Fruit fly (Drosophila melanogaster) whole organism, pupa: ENCODE data around the gene ps.

ENCODE experiments used
- CG32121 ChIP-seq: fragments of 200-800 bp; sonication (Bioruptor generic); IDR thresholded peaks from 2 replicates; pipeline ENCODE4 v1.3.6; 2022; ENCODE audit warnings: missing biosample characterization, missing genetic modification characterization
- CG4496 ChIP-seq: fragments of 200-800 bp; sonication (Bioruptor generic); IDR thresholded peaks from 3 replicates; pipeline ENCODE4 v1.3.6; 2022; ENCODE audit warnings: missing biosample characterization, missing genetic modification characterization
- CG9948 ChIP-seq: fragments of 200-800 bp; sonication (Bioruptor generic); optimal IDR thresholded peaks from 2 replicates; lab custom pipeline; 2018; ENCODE audit warnings: missing biosample characterization, mild to moderate bottlenecking, missing genetic modification characterization, moderate library complexity
- EcR ChIP-seq: fragments of 200-800 bp; sonication (Bioruptor generic); optimal IDR thresholded peaks from 3 replicates; lab custom pipeline; 2019; ENCODE audit warnings: missing biosample characterization, missing genetic modification characterization, mild to moderate bottlenecking, moderate library complexity, missing genetic modification reagents

DNA sequence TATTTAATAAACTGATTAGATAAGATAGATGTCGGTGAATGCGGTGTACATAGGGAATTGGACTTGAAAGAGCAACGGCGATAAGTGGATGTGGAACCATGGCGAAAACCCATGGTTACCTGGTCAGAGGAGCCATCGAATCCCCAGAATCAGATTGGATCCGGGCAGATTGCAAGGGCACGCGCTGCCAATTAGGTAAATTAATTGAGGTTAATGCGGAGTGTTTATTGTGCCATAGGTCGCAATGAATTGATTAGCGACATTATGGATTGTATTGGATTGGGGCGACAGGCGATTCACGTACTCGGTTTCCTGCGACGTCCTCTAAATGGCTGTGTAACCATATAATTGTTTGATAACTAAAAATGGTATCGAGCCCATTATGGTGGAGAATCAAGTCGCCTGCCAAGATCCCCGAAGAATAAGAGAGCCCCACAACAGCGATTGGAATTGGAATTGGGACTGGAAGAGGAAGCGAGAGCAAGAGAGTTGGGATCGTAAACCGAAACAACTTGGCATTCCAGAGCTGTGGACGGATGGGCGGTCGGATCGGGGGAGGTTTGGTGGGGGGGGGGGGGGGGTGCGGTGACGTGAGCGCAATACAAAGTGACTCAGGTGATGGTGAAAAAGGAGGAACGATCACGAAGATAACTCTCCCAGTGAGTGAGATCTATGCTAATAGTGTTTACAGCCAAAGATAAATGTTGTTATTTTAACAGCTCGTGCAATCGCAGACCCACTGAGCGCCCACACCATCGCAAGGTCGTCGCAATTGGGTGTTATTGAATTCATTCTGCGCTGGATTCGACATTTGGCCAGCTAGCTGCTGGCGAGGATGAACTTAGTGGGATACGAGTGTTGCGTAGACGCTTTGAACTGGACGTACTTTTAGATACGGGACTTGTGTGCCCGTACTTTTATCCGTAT is 84.0 kb downstream of the ps start:
- TF ChIP-seq CG9948 (tag; lab: Kevin White, UChicago) (no peak), CG4496 (GFP tag; lab: Robert Waterston, UW) (no peak), EcR (GFP tag; lab: Kevin White, UChicago) (no peak), CG32121 (GFP tag; lab: Robert Waterston, UW) (no peak)
